Fruit fly (Drosophila melanogaster) whole organism, prepupa: ENCODE results near the gene CG13043.

Experiments used
- CG10669 ChIP-seq: fragments of 200-800 bp; sonication (Bioruptor generic); optimal IDR thresholded peaks from 3 replicates; lab custom pipeline; 2018; ENCODE audit warnings: missing biosample characterization, mild to moderate bottlenecking, missing genetic modification characterization, moderate library complexity
- CG11762 ChIP-seq: fragments of 200-800 bp; sonication (Bioruptor generic); optimal IDR thresholded peaks from 3 replicates; lab custom pipeline; 2016; ENCODE audit warnings: missing biosample characterization, missing genetic modification characterization; ENCODE audit not compliant: insufficient read depth
- CG11902 ChIP-seq: fragments of 200-800 bp; sonication (Bioruptor generic); optimal IDR thresholded peaks from 3 replicates; lab custom pipeline; 2016; ENCODE audit warnings: missing biosample characterization, missing genetic modification characterization
- CG1621 ChIP-seq: fragments of 200-800 bp; sonication (Bioruptor generic); optimal IDR thresholded peaks from 3 replicates; lab custom pipeline; 2018; ENCODE audit warnings: missing biosample characterization, mild to moderate bottlenecking, missing genetic modification characterization
- CG3032 ChIP-seq: fragments of 200-800 bp; optimal IDR thresholded peaks from 2 replicates; lab custom pipeline; 2019; ENCODE audit warnings: missing biosample characterization, mild to moderate bottlenecking, missing genetic modification characterization, moderate library complexity
- CG32006 ChIP-seq: fragments of 200-800 bp; sonication (Bioruptor generic); optimal IDR thresholded peaks from 3 replicates; lab custom pipeline; 2017; ENCODE audit warnings: missing biosample characterization, mild to moderate bottlenecking, missing genetic modification characterization
- CG34406 ChIP-seq: fragments of 200-800 bp; sonication (Bioruptor generic); optimal IDR thresholded peaks from 3 replicates; lab custom pipeline; 2016; ENCODE audit warnings: missing biosample characterization, missing genetic modification characterization
- CG3919 ChIP-seq: fragments of 200-800 bp; sonication (Bioruptor generic); optimal IDR thresholded peaks from 3 replicates; lab custom pipeline; 2016; ENCODE audit warnings: missing biosample characterization, missing genetic modification characterization
- CG4318 ChIP-seq: fragments of 200-800 bp; sonication (Bioruptor generic); optimal IDR thresholded peaks from 3 replicates; lab custom pipeline; 2017; ENCODE audit warnings: missing biosample characterization, mild to moderate bottlenecking, missing genetic modification characterization
- CG6276 ChIP-seq: fragments of 200-800 bp; sonication (Bioruptor generic); optimal IDR thresholded peaks from 2 replicates; lab custom pipeline; 2017; ENCODE audit warnings: missing biosample characterization, mild to moderate bottlenecking, missing genetic modification characterization
- CG6808 ChIP-seq: fragments of 200-800 bp; sonication (Bioruptor generic); optimal IDR thresholded peaks from 3 replicates; lab custom pipeline; 2017; ENCODE audit warnings: missing biosample characterization, missing genetic modification characterization, mild to moderate bottlenecking, moderate library complexity, missing genetic modification reagents
- CG8119 ChIP-seq: fragments of 200-800 bp; sonication (Bioruptor generic); IDR thresholded peaks from 3 replicates; pipeline ENCODE4 v1.3.6; 2022; ENCODE audit warnings: missing biosample characterization, missing genetic modification characterization
- CG8632 ChIP-seq: fragments of 200-800 bp; sonication (Bioruptor generic); optimal IDR thresholded peaks from 3 replicates; lab custom pipeline; 2016; ENCODE audit warnings: missing biosample characterization, missing genetic modification characterization
- CG9139 ChIP-seq: fragments of 200-800 bp; sonication (Bioruptor generic); optimal IDR thresholded peaks from 3 replicates; lab custom pipeline; 2017; ENCODE audit warnings: missing biosample characterization, mild to moderate bottlenecking, missing genetic modification characterization
- Eip75B ChIP-seq: fragments of 200-800 bp; sonication (Bioruptor generic); optimal IDR thresholded peaks from 3 replicates; lab custom pipeline; 2016; ENCODE audit warnings: missing biosample characterization, missing genetic modification characterization
- Eip78C ChIP-seq: fragments of 200-800 bp; sonication (Bioruptor generic); peaks from one replicate; lab custom pipeline; 2016; ENCODE audit warnings: missing biosample characterization, missing genetic modification characterization
- Eip93F ChIP-seq: fragments of 200-800 bp; sonication (Bioruptor generic); optimal IDR thresholded peaks from 2 replicates; lab custom pipeline; 2016; ENCODE audit warnings: missing biosample characterization, mild to moderate bottlenecking, missing genetic modification characterization
- Ets21C ChIP-seq: fragments of 200-800 bp; sonication (Bioruptor generic); optimal IDR thresholded peaks from 3 replicates; lab custom pipeline; 2016; ENCODE audit warnings: missing biosample characterization, missing genetic modification characterization
- Ets96B ChIP-seq: fragments of 200-800 bp; optimal IDR thresholded peaks from 2 replicates; lab custom pipeline; 2019; ENCODE audit warnings: missing biosample characterization, mild to moderate bottlenecking, missing genetic modification characterization, moderate library complexity
- Hr38 ChIP-seq: sonication (Bioruptor generic); optimal IDR thresholded peaks from 2 replicates; lab custom pipeline; 2016; ENCODE audit warnings: missing biosample characterization, missing genetic modification characterization
- Hr39 ChIP-seq: fragments of 200-800 bp; sonication (Bioruptor generic); optimal IDR thresholded peaks from 2 replicates; lab custom pipeline; 2016; ENCODE audit warnings: missing biosample characterization, missing genetic modification characterization
- Hr4 ChIP-seq: fragments of 200-800 bp; sonication (Bioruptor generic); optimal IDR thresholded peaks from 3 replicates; lab custom pipeline; 2016; ENCODE audit warnings: missing biosample characterization, missing genetic modification characterization
- Lpt ChIP-seq: fragments of 200-800 bp; sonication (Bioruptor generic); optimal IDR thresholded peaks from 3 replicates; lab custom pipeline; 2016; ENCODE audit warnings: missing biosample characterization, missing genetic modification characterization
- Met ChIP-seq: fragments of 200-800 bp; sonication (Bioruptor generic); optimal IDR thresholded peaks from 3 replicates; lab custom pipeline; 2016; ENCODE audit warnings: missing biosample characterization, missing genetic modification characterization
- OdsH ChIP-seq: fragments of 200-800 bp; sonication (Bioruptor generic); optimal IDR thresholded peaks from 3 replicates; lab custom pipeline; 2016; ENCODE audit warnings: missing biosample characterization, missing genetic modification characterization
- Sox14 ChIP-seq: fragments of 200-800 bp; sonication (Bioruptor generic); optimal IDR thresholded peaks from 3 replicates; lab custom pipeline; 2016; ENCODE audit warnings: missing biosample characterization, missing genetic modification characterization
- Sox15 ChIP-seq: fragments of 200-800 bp; sonication (Bioruptor generic); optimal IDR thresholded peaks from 3 replicates; lab custom pipeline; 2016; ENCODE audit warnings: missing biosample characterization, missing genetic modification characterization
- achi ChIP-seq: fragments of 200-800 bp; sonication (Bioruptor generic); optimal IDR thresholded peaks from 3 replicates; lab custom pipeline; 2016; ENCODE audit warnings: missing biosample characterization, missing genetic modification characterization
- acj6 ChIP-seq: fragments of 200-800 bp; sonication (Bioruptor generic); optimal IDR thresholded peaks from 3 replicates; lab custom pipeline; 2016; ENCODE audit warnings: missing biosample characterization, missing genetic modification characterization
- dac ChIP-seq: fragments of 200-800 bp; sonication (Bioruptor generic); optimal IDR thresholded peaks from 2 replicates; lab custom pipeline; 2017; ENCODE audit warnings: missing biosample characterization, mild to moderate bottlenecking, missing genetic modification characterization
- esn ChIP-seq: fragments of 200-800 bp; sonication (Bioruptor generic); optimal IDR thresholded peaks from 2 replicates; lab custom pipeline; 2016; ENCODE audit warnings: missing biosample characterization, mild to moderate bottlenecking, missing genetic modification characterization, moderate library complexity
- fd59A ChIP-seq: fragments of 200-800 bp; sonication (Bioruptor generic); optimal IDR thresholded peaks from 2 replicates; lab custom pipeline; 2017; ENCODE audit warnings: missing biosample characterization, mild to moderate bottlenecking, missing genetic modification characterization, missing genetic modification reagents
- fd85E ChIP-seq: fragments of 200-800 bp; sonication (Bioruptor generic); optimal IDR thresholded peaks from 3 replicates; lab custom pipeline; 2016; ENCODE audit warnings: missing biosample characterization, missing genetic modification characterization
- lz ChIP-seq: fragments of 200-800 bp; sonication (Bioruptor generic); optimal IDR thresholded peaks from 3 replicates; lab custom pipeline; 2016; ENCODE audit warnings: missing biosample characterization, missing genetic modification characterization
- spab ChIP-seq: fragments of 200-800 bp; sonication (Bioruptor generic); optimal IDR thresholded peaks from 2 replicates; lab custom pipeline; 2017; ENCODE audit warnings: missing biosample characterization, mild to moderate bottlenecking, missing genetic modification characterization, missing genetic modification reagents
- ss ChIP-seq, 2 experiments: fragments of 200-800 bp; sonication (Bioruptor generic); optimal IDR thresholded peaks; 2 replicates in 1 of 2; 3 replicates in 1 of 2; lab custom pipeline; 2017 to 2018; ENCODE audit warnings: mild to moderate bottlenecking in 2 of 2, missing biosample characterization in 2 of 2, missing genetic modification characterization in 2 of 2, moderate library complexity in 1 of 2
- svp ChIP-seq: fragments of 200-800 bp; sonication (Bioruptor generic); peaks from one replicate; lab custom pipeline; 2016; ENCODE audit warnings: missing biosample characterization, missing genetic modification characterization
- vri ChIP-seq: fragments of 200-800 bp; sonication (Bioruptor generic); optimal IDR thresholded peaks from 3 replicates; lab custom pipeline; 2016; ENCODE audit warnings: missing biosample characterization, mild to moderate bottlenecking, missing genetic modification characterization

Gene CG13043

dm6 chr3L:16275391-16276017 is 30.2 kb downstream of the CG13043 start:
- TF ChIP-seq CG6808 (GFP tag; lab: Kevin White, UChicago) (peak; percentile 44), Met (no peak), CG11762 (GFP tag; lab: Kevin White, UChicago) (no peak), CG9139 (GFP tag; lab: Kevin White, UChicago) (no peak), CG32006 (peak; percentile 20), svp (GFP tag; lab: Kevin White, UChicago) (peak; percentile 17), Eip78C (GFP tag; lab: Kevin White, UChicago) (peak; percentile 68), CG3032 (peak; percentile 51), CG8119 (GFP tag; lab: Robert Waterston, UW) (no peak), fd59A (GFP tag; lab: Kevin White, UChicago) (peak; percentile 9), CG10669 (peak; percentile 6), Ets96B (tag; lab: Kevin White, UChicago) (peak; percentile 37), spab (GFP tag; lab: Kevin White, UChicago) (peak; percentile 16)

- no peak for TF ChIP-seq CG3919 (GFP tag; lab: Kevin White, UChicago)
- TF ChIP-seq ss (GFP tag; optimal IDR thresholded peaks at IDR 0.05; lab: Kevin White, UChicago) = peak in 1 of 2 experiments; percentile 79
These were observed 33.2 kb downstream of the CG13043 start, which contains the start of gene CG13066 for dm6 chr3L:16272338-16272959. CG13066 (plus strand) TSS chr3L:16272909.

- TF ChIP-seq Hr4 = no peak
- no peak for TF ChIP-seq OdsH (GFP tag; lab: Kevin White, UChicago)
- no peak for TF ChIP-seq CG1621 (tag; lab: Kevin White, UChicago)
- TF ChIP-seq svp (GFP tag; lab: Kevin White, UChicago) = no peak
- TF ChIP-seq Hr38 (GFP tag; lab: Kevin White, UChicago) = no peak
- no peak for TF ChIP-seq esn (GFP tag; lab: Kevin White, UChicago)
These were observed 34.8 kb downstream of the CG13043 start, which contains the start of the genes CG34248 and CG13067 for dm6 chr3L:16270802-16271332. CG34248 (minus strand) TSS chr3L:16270902. CG13067 (plus strand) TSS chr3L:16271282.

- no peak for TF ChIP-seq Ets96B (tag; lab: Kevin White, UChicago)
These were observed 36.6 kb downstream of the CG13043 start, which contains the start of gene CG13068 for dm6 chr3L:16269092-16269491. CG13068 (plus strand) TSS chr3L:16269392.

- TF ChIP-seq Sox15 (GFP tag; lab: Kevin White, UChicago) = peak; percentile 32
- TF ChIP-seq ss (GFP tag; optimal IDR thresholded peaks at IDR 0.05; lab: Kevin White, UChicago) = peak; percentile 18 to 61
- TF ChIP-seq CG34406 = peak; percentile 25
- TF ChIP-seq CG6276 (GFP tag; lab: Kevin White, UChicago) = peak; percentile 25
- peak; percentile 20; the same call in 1 of the 3 replicates for TF ChIP-seq CG8119 (GFP tag; lab: Robert Waterston, UW)
- peak; percentile 44 for TF ChIP-seq Sox14 (GFP tag; lab: Kevin White, UChicago)
- TF ChIP-seq achi (GFP tag; lab: Kevin White, UChicago) = peak; percentile 31
- peak; percentile 33 for TF ChIP-seq fd59A (GFP tag; lab: Kevin White, UChicago)
- TF ChIP-seq acj6 (GFP tag; lab: Kevin White, UChicago) = peak; percentile 8
- no peak for TF ChIP-seq Eip93F (GFP tag; lab: Kevin White, UChicago)
- TF ChIP-seq lz (GFP tag; lab: Kevin White, UChicago) = peak; percentile 19
- no peak for TF ChIP-seq Ets21C (GFP tag; lab: Kevin White, UChicago)
- TF ChIP-seq svp (GFP tag; lab: Kevin White, UChicago) = peak; percentile 74
- peak; percentile 34 for TF ChIP-seq OdsH (GFP tag; lab: Kevin White, UChicago)
- no peak for TF ChIP-seq fd85E (GFP tag; lab: Kevin White, UChicago)
- peak; percentile 59 for TF ChIP-seq Ets96B (tag; lab: Kevin White, UChicago)
- peak; percentile 69 for TF ChIP-seq CG3032
- peak; percentile 2 for TF ChIP-seq CG9139 (GFP tag; lab: Kevin White, UChicago)
- no peak for TF ChIP-seq Lpt (GFP tag; lab: Kevin White, UChicago)
- no peak for TF ChIP-seq vri (GFP tag; lab: Kevin White, UChicago)
- peak; percentile 12 for TF ChIP-seq Hr39 (GFP tag; lab: Kevin White, UChicago)
- peak; percentile 39 for TF ChIP-seq Eip75B (GFP tag; lab: Kevin White, UChicago)
- TF ChIP-seq Met = peak; percentile 33
- peak; percentile 30 for TF ChIP-seq CG8632
- no peak for TF ChIP-seq CG11902 (GFP tag; lab: Kevin White, UChicago)
- no peak for TF ChIP-seq CG4318
- no peak for TF ChIP-seq CG1621 (tag; lab: Kevin White, UChicago)
- TF ChIP-seq Hr4 = peak; percentile 18
- no peak for TF ChIP-seq dac (GFP tag; lab: Kevin White, UChicago)
- peak; percentile 56 for TF ChIP-seq CG10669
These were observed 37.5 kb downstream of the CG13043 start, which contains the start of gene CG4950 for dm6 chr3L:16268106-16268733. CG4950 (minus strand) TSS chr3L:16268156.
